Fruit fly (Drosophila melanogaster): ENCODE results near the gene glec.

dm6 chr3R:21871348-21871940 lies 15.4 kb upstream of the glec start:
- TF ChIP-seq psq (optimal IDR thresholded peaks at IDR 0.05) (no peak), EcR (GFP tag; optimal IDR thresholded peaks at IDR 0.05) (no peak)
